Worm (Caenorhabditis elegans): Measurements from ENCODE around the gene Y57A10B.7.

DNA sequence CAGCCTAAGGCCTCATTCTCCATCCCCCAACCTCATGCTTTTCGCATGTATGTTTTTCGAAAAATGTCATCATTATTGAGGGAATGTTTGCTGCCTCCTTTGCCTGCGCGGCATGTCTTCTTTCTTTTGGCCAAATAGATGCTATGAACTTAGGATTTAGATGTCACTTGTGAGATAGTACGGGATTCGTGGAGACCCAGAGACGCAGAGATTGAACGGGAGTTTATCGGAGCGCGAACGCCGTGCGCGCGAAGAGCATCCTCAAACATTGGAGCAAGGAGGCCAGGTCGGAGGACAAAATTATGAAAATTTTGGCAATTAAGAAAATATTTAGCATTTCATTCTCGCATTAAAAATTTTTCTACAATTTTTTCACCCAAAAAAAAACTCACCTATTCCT lies 44.6 kb downstream of the Y57A10B.7 start:
- TF ChIP-seq him-1 (tag; optimal IDR thresholded peaks at IDR 0.05) = no peak
- no peak for TF ChIP-seq dao-5 (tag; optimal IDR thresholded peaks at IDR 0.05)
- no peak for TF ChIP-seq W03F9.2 (tag; optimal IDR thresholded peaks at IDR 0.05)
